Fruit fly (Drosophila melanogaster) whole organism, wandering third instar larva: ENCODE data around the gene CG14339.

ENCODE experiments used
- Dfd ChIP-seq: fragments of >200 bp; optimal IDR thresholded peaks from 2 replicates; lab custom pipeline; 2017; ENCODE audit warnings: missing biosample characterization, missing genetic modification characterization
- Jra ChIP-seq: sonication (Bioruptor generic); optimal IDR thresholded peaks from 2 replicates; lab custom pipeline; 2016; ENCODE audit warnings: missing biosample characterization, missing genetic modification characterization
- Mio ChIP-seq: sonication (Bioruptor generic); optimal IDR thresholded peaks from 2 replicates; lab custom pipeline; 2016; ENCODE audit warnings: missing biosample characterization, missing genetic modification characterization
- N ChIP-seq: fragments of >200 bp; optimal IDR thresholded peaks from 2 replicates; lab custom pipeline; 2018; ENCODE audit warnings: missing biosample characterization, missing external identifiers, missing genetic modification characterization
- OdsH ChIP-seq: fragments of 200-800 bp; sonication (Bioruptor generic); optimal IDR thresholded peaks from 2 replicates; lab custom pipeline; 2016; ENCODE audit warnings: missing biosample characterization, mild to moderate bottlenecking, missing genetic modification characterization
- dmrt93B ChIP-seq: fragments of 200-800 bp; sonication (Bioruptor generic); optimal IDR thresholded peaks from 2 replicates; lab custom pipeline; 2018; ENCODE audit warnings: missing biosample characterization, mild to moderate bottlenecking, missing genetic modification characterization
- lola ChIP-seq: fragments of >200 bp; optimal IDR thresholded peaks from 2 replicates; lab custom pipeline; 2017; ENCODE audit warnings: missing biosample characterization, missing genetic modification characterization
- psq ChIP-seq: fragments of 200-800 bp; sonication (Bioruptor generic); optimal IDR thresholded peaks from 3 replicates; lab custom pipeline; 2017; ENCODE audit warnings: missing biosample characterization, mild to moderate bottlenecking, missing genetic modification characterization, moderate library complexity
- sage ChIP-seq: fragments of 200-800 bp; sonication (Bioruptor generic); optimal IDR thresholded peaks from 2 replicates; lab custom pipeline; 2016; ENCODE audit warnings: missing biosample characterization, mild to moderate bottlenecking, missing genetic modification characterization

dm6 chr2L:1080802-1081464, 27.4 kb upstream of the CG14339 start, which contains the start of gene Atg4a:
- no peak for TF ChIP-seq Jra (GFP tag; lab: Kevin White, UChicago)
- TF ChIP-seq lola (GFP tag; lab: Kevin White, UChicago) = no peak
- no peak for TF ChIP-seq Dfd (GFP tag; lab: Kevin White, UChicago)
- TF ChIP-seq N (GFP tag; lab: Kevin White, UChicago) = no peak
- no peak for TF ChIP-seq dmrt93B (GFP tag; lab: Kevin White, UChicago)
- no peak for TF ChIP-seq OdsH
- no peak for TF ChIP-seq sage
- TF ChIP-seq psq (GFP tag; lab: Kevin White, UChicago) = no peak
- no peak for TF ChIP-seq Mio (GFP tag; lab: Kevin White, UChicago)
